Fruit fly (Drosophila melanogaster): Measurements from ENCODE around the gene CG7518.

DNA sequence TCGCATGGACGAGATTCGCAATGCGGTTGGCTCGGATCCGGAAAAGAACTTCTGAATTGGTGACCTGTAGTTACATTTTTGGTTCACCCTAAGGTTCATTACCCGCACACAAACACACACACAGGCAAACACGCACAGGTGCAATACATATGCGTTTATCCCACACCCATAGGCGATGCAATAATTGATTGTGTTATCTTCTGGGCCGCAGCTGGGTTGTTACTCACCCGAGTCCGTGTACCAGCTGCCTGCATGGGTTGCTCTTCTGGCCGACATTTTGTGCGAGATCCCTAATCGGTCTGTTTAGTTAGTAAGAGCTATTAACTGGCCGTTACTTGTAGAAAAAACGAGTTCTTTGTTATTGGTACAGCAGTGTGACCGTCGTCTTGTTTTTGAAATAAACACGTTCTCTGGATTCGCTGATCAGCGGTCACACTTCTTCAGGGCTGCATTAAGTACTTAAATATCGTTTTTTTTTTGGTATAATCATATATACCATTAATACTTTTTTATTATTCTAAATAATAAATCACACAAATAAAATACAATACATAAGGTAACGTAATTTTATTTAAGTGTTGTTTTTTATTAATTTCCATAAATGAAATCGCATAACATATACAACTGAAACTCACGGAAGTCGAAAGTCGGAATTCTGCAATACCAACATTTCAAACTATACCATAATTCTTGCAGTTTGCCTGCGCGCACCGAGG is 13.2 kb downstream of the CG7518 start, which contains the start of gene CG8031:
- TF ChIP-seq CG32264 (GFP tag; optimal IDR thresholded peaks at IDR 0.05) (no peak), CrebA (GFP tag; optimal IDR thresholded peaks at IDR 0.05; ENCODE audit: borderline replicate concordance) (no peak)
